Worm (Caenorhabditis elegans): Measurements from ENCODE around the gene clec-227.

The clec-227 gene

DNA sequence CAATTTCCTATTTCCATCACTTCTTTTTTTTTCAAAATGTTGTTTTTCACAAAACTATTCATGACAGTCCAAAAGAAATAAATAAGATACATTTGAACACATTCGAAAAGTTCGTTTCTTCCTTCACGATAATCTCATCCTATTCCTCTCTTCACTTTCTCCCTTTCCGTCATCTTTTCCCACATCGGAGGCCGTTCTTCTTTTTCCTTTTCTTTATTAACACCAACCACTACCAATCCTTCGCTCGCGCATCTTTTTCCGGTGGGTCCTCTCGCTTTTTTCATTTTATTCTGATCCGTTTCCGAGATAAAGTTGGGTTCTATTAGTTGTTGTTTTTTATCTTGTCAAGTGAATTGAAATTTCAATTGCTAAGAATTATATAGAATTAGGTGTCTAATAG, 23.2 kb downstream of the clec-227 start:
- peak; percentile 21 for TF ChIP-seq sem-4 (tag; optimal IDR thresholded peaks at IDR 0.05)
- TF ChIP-seq C34F6.9 (tag; optimal IDR thresholded peaks at IDR 0.05), result peak; percentile 17
- TF ChIP-seq blmp-1 (tag; optimal IDR thresholded peaks at IDR 0.05; ENCODE audit: insufficient read depth), result peak; percentile 77
- no peak for TF ChIP-seq ztf-1 (GFP tag; conservative IDR thresholded peaks at IDR 0.05)

DNA sequence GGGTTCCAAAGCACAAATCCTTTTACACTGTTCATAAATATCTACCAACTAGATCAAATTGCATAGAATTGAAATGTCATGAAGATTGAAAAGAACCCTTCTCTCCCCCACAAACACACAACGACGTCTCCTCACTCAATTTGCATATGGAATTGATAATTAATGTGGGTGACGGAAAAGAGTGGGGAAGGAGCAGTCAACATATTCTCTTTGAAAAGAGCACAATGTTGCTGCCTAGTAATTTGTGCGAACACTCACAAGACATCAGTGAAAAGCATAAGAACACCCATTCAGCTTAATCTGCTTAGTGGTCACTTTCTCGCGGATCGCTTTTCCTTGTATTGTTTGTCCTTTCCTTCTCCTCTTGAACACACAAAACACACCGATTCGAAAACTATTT, 24.1 kb downstream of the clec-227 start:
- TF ChIP-seq lsy-2 (tag; optimal IDR thresholded peaks at IDR 0.05) (no peak), nhr-10 (tag; optimal IDR thresholded peaks at IDR 0.05) (no peak), crh-2 (tag; optimal IDR thresholded peaks at IDR 0.05) (no peak), skn-1 (tag; optimal IDR thresholded peaks at IDR 0.05) (no peak), lin-13 (GFP tag; optimal IDR thresholded peaks at IDR 0.05) (no peak), ztf-1 (GFP tag; conservative IDR thresholded peaks at IDR 0.05) (no peak), ZK546.5 (tag; optimal IDR thresholded peaks at IDR 0.05) (no peak), mab-5 (tag; optimal IDR thresholded peaks at IDR 0.05) (no peak), mbf-1 (tag; optimal IDR thresholded peaks at IDR 0.05) (no peak), nhr-11 (tag; optimal IDR thresholded peaks at IDR 0.05) (no peak), sem-4 (tag; optimal IDR thresholded peaks at IDR 0.05) (no peak)

DNA sequence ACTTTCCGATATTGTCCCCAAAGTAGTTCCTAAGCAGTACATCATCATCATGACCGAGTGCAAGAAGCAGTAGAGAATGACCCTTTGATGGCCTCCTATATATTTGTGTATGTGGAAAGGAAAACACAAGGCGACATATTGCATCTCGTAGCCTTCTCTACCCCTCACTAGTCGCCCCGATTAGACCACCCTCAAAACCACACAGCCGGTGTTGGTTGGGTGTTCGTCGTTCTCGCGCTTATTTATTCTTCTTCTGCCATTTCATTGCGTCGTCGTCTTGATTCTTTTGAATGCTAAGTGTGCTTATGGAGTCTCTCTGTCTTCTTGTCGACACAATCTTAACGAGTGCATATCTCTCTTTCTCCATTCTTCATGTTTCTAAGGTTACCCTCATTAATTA, 25.9 kb downstream of the clec-227 start:
- TF ChIP-seq nhr-25 (tag; optimal IDR thresholded peaks at IDR 0.05) (no peak), gmeb-1 (tag; optimal IDR thresholded peaks at IDR 0.05) (no peak), nhr-237 (tag; optimal IDR thresholded peaks at IDR 0.05) (no peak)

DNA sequence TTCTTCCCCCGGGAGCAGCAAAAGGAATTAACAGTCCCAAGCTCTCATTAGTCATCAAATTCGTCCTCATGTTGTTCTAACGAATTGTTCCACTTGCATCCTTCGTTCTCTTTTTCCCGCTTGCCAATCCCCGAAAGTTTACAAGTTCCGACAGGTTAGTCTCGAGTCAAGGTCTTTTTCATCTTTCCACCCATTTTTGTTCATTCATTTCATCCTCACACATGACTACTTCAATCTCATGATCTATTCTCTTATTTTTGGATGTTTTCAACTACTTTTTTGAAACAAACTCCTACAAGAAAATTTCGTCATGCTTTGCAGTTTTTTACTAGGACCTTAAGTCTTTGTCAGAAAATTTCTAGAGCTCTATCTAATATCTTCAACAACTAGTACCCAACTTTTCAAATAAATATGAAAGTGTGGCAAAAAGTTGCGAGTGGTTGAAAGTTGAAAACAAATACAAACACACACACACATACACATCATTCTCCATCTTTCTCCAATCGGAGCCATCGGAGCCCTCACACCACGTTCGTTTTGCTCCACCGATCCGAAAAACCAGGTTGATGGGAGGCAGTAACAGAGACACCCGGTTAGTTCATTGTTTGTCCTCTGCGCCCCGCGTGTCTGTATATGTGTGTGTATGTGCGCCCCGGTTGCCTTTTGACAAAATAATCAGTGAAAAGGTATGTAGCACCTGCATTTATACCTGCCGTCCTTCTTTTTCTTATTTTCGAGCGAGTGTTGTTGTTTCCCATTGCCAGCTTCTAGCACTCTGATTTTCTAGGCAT, 26.9 kb downstream of the clec-227 start:
- TF ChIP-seq F13H6.1 (tag; optimal IDR thresholded peaks at IDR 0.05) (peak; percentile 32), sma-3 (GFP tag; optimal IDR thresholded peaks at IDR 0.05) (no peak), lin-39 (tag; optimal IDR thresholded peaks at IDR 0.05) (no peak), nhr-25 (tag; optimal IDR thresholded peaks at IDR 0.05) (peak; percentile 31), C34F6.9 (tag; optimal IDR thresholded peaks at IDR 0.05) (peak; percentile 11), nhr-129 (tag; optimal IDR thresholded peaks at IDR 0.05) (peak; percentile 54)

DNA sequence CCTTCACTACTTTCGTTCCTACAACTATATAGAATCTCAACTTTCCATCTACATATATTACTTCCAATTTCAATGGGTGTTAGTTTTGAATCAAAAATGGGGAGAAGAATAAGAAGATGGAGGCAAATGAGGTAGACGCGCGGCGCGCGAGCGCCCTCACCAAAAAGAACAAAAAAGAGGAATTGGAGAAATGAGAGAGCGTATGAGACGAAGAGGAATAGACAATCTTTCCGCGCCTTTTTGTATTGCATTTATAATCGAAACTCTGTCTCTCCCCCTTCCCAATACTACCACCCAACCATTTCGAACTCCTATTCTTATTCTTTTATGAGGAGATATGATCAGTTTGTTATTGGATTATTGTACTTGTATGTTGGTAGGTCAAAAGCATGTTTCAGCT, 28.2 kb downstream of the clec-227 start:
- peak; percentile 24 for TF ChIP-seq unc-55 (GFP tag; optimal IDR thresholded peaks at IDR 0.05)
- no peak for TF ChIP-seq nhr-25 (tag; optimal IDR thresholded peaks at IDR 0.05)

DNA sequence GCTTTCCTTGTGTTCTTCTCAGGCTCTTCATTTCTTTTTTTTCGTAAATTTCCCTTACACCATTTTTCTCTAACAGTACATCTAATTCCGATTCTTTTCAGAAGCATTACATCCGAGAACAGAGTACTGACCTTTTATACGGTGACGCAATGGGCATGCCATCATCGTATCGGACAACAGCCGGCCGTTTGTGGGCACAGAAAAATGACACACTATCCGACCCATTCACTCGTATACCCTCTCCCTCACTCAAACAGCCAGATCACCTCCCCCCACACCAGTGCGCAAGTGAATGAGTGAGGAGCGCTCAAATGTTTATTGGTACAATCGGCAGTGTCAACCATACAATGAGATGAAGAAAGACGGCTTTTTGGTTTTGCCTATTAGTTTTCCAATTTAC, 28.8 kb downstream of the clec-227 start, which contains the start of gene R02D5.24:
TSS of gene R02D5.24 (plus strand) at position 205 of the 400 bp plus-strand sequence.
- TF ChIP-seq sma-9 (GFP tag; optimal IDR thresholded peaks at IDR 0.05) (no peak), sma-9 (tag; optimal IDR thresholded peaks at IDR 0.05) (no peak), nhr-237 (tag; optimal IDR thresholded peaks at IDR 0.05) (no peak), C34F6.9 (tag; optimal IDR thresholded peaks at IDR 0.05) (no peak)

DNA sequence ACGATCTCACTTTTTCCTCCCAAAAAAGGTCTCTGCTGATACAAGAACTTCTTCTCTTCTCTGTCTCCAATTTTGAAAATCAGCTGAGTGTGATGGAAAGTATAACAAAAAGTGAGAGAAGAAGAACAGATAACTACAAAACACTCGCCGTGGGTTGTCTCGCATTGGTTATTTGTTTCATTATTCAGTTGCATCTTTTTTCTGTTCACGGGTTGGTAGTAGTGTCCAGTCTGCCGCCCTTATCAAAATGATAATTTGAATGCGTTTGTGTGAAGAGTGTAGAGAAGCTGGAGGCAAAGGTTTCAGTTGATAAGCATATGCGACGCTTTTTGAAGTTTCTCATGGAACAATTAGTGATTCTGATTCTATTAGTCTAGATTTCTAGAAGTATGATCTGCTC, 30.7 kb downstream of the clec-227 start:
- TF ChIP-seq unc-39 (tag; optimal IDR thresholded peaks at IDR 0.05), result no peak
- no peak for TF ChIP-seq nhr-21 (tag; optimal IDR thresholded peaks at IDR 0.05)
- TF ChIP-seq ZK546.5 (tag; optimal IDR thresholded peaks at IDR 0.05), result no peak
- peak; percentile 1 for TF ChIP-seq sma-9 (GFP tag; optimal IDR thresholded peaks at IDR 0.05)
- TF ChIP-seq sma-9 (tag; optimal IDR thresholded peaks at IDR 0.05), result no peak
- no peak for TF ChIP-seq elt-1 (tag; optimal IDR thresholded peaks at IDR 0.05)
- TF ChIP-seq aly-2 (tag; optimal IDR thresholded peaks at IDR 0.05), result no peak
- no peak for TF ChIP-seq F13H6.1 (tag; optimal IDR thresholded peaks at IDR 0.05)
- no peak for TF ChIP-seq ceh-82 (tag; optimal IDR thresholded peaks at IDR 0.05)
- no peak for TF ChIP-seq nhr-77 (tag; optimal IDR thresholded peaks at IDR 0.05)
- TF ChIP-seq mab-5 (tag; optimal IDR thresholded peaks at IDR 0.05), result no peak
- no peak for TF ChIP-seq blmp-1 (tag; optimal IDR thresholded peaks at IDR 0.05; ENCODE audit: insufficient read depth)
- no peak for TF ChIP-seq ztf-11 (tag; optimal IDR thresholded peaks at IDR 0.05)
- no peak for TF ChIP-seq nhr-129 (tag; optimal IDR thresholded peaks at IDR 0.05)
- TF ChIP-seq sma-3 (GFP tag; optimal IDR thresholded peaks at IDR 0.05), result peak; percentile 8
- TF ChIP-seq lsy-2 (tag; optimal IDR thresholded peaks at IDR 0.05), result no peak
- TF ChIP-seq nhr-237 (tag; optimal IDR thresholded peaks at IDR 0.05), result no peak
- no peak for TF ChIP-seq dmd-4 (tag; optimal IDR thresholded peaks at IDR 0.05)
- no peak for TF ChIP-seq unc-55 (GFP tag; optimal IDR thresholded peaks at IDR 0.05)
- TF ChIP-seq lin-13 (GFP tag; optimal IDR thresholded peaks at IDR 0.05), result no peak
- no peak for TF ChIP-seq C34F6.9 (tag; optimal IDR thresholded peaks at IDR 0.05)
- TF ChIP-seq snpc-4 (tag; optimal IDR thresholded peaks at IDR 0.05), result no peak
- peak; percentile 47 for TF ChIP-seq skn-1 (tag; optimal IDR thresholded peaks at IDR 0.05)
- no peak for TF ChIP-seq ceh-16 (tag; optimal IDR thresholded peaks at IDR 0.05)
- no peak for TF ChIP-seq sem-4 (tag; optimal IDR thresholded peaks at IDR 0.05)
- no peak for TF ChIP-seq R02D3.7 (tag; optimal IDR thresholded peaks at IDR 0.05)
- TF ChIP-seq elt-3 (tag; optimal IDR thresholded peaks at IDR 0.05), result no peak
- no peak for TF ChIP-seq alr-1 (tag; optimal IDR thresholded peaks at IDR 0.05)
- TF ChIP-seq gmeb-1 (tag; optimal IDR thresholded peaks at IDR 0.05), result no peak
- TF ChIP-seq unc-62 (GFP tag; optimal IDR thresholded peaks at IDR 0.05), result no peak
- no peak for TF ChIP-seq lin-39 (tag; optimal IDR thresholded peaks at IDR 0.05)
- peak; percentile 92 for TF ChIP-seq fos-1 (tag; optimal IDR thresholded peaks at IDR 0.05)
- TF ChIP-seq crh-2 (tag; optimal IDR thresholded peaks at IDR 0.05), result no peak

Data from whole organism, L2 larva.